Fruit fly (Drosophila melanogaster) Kc167 (cell line): ENCODE data around the gene Hmbs.

Source experiments
- Myc ChIP-seq: fragments of >200 bp; optimal IDR thresholded peaks from 2 replicates; lab custom pipeline; 2017; ENCODE audit warnings: missing external identifiers
- Sin3A ChIP-seq: fragments of >200 bp; optimal IDR thresholded peaks from 2 replicates; lab custom pipeline; 2018; ENCODE audit warnings: missing external identifiers
- h ChIP-seq: fragments of >200 bp; optimal IDR thresholded peaks from 3 replicates; lab custom pipeline; 2018; ENCODE audit warnings: missing external identifiers
- insv ChIP-seq: fragments of >200 bp; optimal IDR thresholded peaks from 3 replicates; lab custom pipeline; 2018; ENCODE audit warnings: missing external identifiers
- psq ChIP-seq: fragments of >200 bp; optimal IDR thresholded peaks from 2 replicates; lab custom pipeline; 2017; ENCODE audit warnings: missing external identifiers
- ttk ChIP-seq: sonication (Bioruptor generic); optimal IDR thresholded peaks from 2 replicates; lab custom pipeline; 2017; ENCODE audit warnings: missing external identifiers

Hmbs gene

dm6 chr3L:1318241-1318640 lies 16.4 kb upstream of the Hmbs start, which contains the start of gene Myo61F:
Gene Myo61F, plus strand, starts transcription at chr3L:1318480.
- TF ChIP-seq psq: no peak
- TF ChIP-seq insv: no peak
- no peak for TF ChIP-seq h (lab: Kevin White, UChicago)
- no peak for TF ChIP-seq Myc
- no peak for TF ChIP-seq ttk (lab: Kevin White, UChicago)
- TF ChIP-seq Sin3A (lab: Kevin White, UChicago): no peak

- TF ChIP-seq ttk (lab: Kevin White, UChicago): no peak
- no peak for TF ChIP-seq h (lab: Kevin White, UChicago)
- no peak for TF ChIP-seq Sin3A (lab: Kevin White, UChicago)
- TF ChIP-seq Myc: no peak
Observed at dm6 chr3L:1319097-1319725, 15.5 kb upstream of the Hmbs start.

- TF ChIP-seq Sin3A (lab: Kevin White, UChicago) (no peak), insv (no peak), h (lab: Kevin White, UChicago) (no peak), Myc (no peak), ttk (lab: Kevin White, UChicago) (no peak), psq (no peak)
Observed at dm6 chr3L:1320230-1320930, 14.3 kb upstream of the Hmbs start.

- no peak for TF ChIP-seq insv
- no peak for TF ChIP-seq h (lab: Kevin White, UChicago)
- no peak for TF ChIP-seq Sin3A (lab: Kevin White, UChicago)
- TF ChIP-seq Myc: no peak
- TF ChIP-seq psq: no peak
- TF ChIP-seq ttk (lab: Kevin White, UChicago): no peak
Observed at dm6 chr3L:1320931-1321556, 13.6 kb upstream of the Hmbs start.

dm6 chr3L:1322159-1322558 lies 12.5 kb upstream of the Hmbs start:
- TF ChIP-seq ttk (lab: Kevin White, UChicago) (no peak), Myc (no peak), psq (no peak), insv (no peak), h (lab: Kevin White, UChicago) (no peak), Sin3A (lab: Kevin White, UChicago) (no peak)

dm6 chr3L:1322706-1323105 lies 12.0 kb upstream of the Hmbs start, which contains the start of gene CG9184:
Gene CG9184, minus strand, starts transcription at chr3L:1322806.
- TF ChIP-seq Myc: no peak
- TF ChIP-seq h (lab: Kevin White, UChicago): no peak
- TF ChIP-seq insv: no peak

- no peak for TF ChIP-seq psq
- TF ChIP-seq Myc: no peak
- no peak for TF ChIP-seq Sin3A (lab: Kevin White, UChicago)
- TF ChIP-seq ttk (lab: Kevin White, UChicago): no peak
- TF ChIP-seq h (lab: Kevin White, UChicago): no peak
- no peak for TF ChIP-seq insv
Observed at dm6 chr3L:1323136-1323535, 11.6 kb upstream of the Hmbs start.

dm6 chr3L:1324818-1325625 lies 9.7 kb upstream of the Hmbs start:
- TF ChIP-seq ttk (lab: Kevin White, UChicago) (no peak), Sin3A (lab: Kevin White, UChicago) (no peak), h (lab: Kevin White, UChicago) (no peak), insv (no peak), Myc (no peak), psq (no peak)

- TF ChIP-seq h (lab: Kevin White, UChicago) (no peak), Sin3A (lab: Kevin White, UChicago) (no peak), ttk (lab: Kevin White, UChicago) (no peak), insv (no peak), Myc (no peak), psq (no peak)
Observed at dm6 chr3L:1325626-1325937, 9.1 kb upstream of the Hmbs start.

dm6 chr3L:1329724-1330123 lies 5.0 kb upstream of the Hmbs start, which contains the start of gene ND-ACP:
Gene ND-ACP, plus strand, starts transcription at chr3L:1329949.
- TF ChIP-seq h (lab: Kevin White, UChicago) (no peak), psq (peak; percentile 70), ttk (lab: Kevin White, UChicago) (no peak)

dm6 chr3L:1330420-1330819 lies 4.3 kb upstream of the Hmbs start:
- no peak for TF ChIP-seq psq
- no peak for TF ChIP-seq insv
- no peak for TF ChIP-seq Sin3A (lab: Kevin White, UChicago)
- no peak for TF ChIP-seq h (lab: Kevin White, UChicago)
- TF ChIP-seq Myc: no peak
- TF ChIP-seq ttk (lab: Kevin White, UChicago): no peak

dm6 chr3L:1331542-1331941 lies 3.1 kb upstream of the Hmbs start, which contains the start of gene msd1:
Gene msd1, plus strand, starts transcription at chr3L:1331744.
- TF ChIP-seq ttk (lab: Kevin White, UChicago) (no peak), h (lab: Kevin White, UChicago) (no peak), Sin3A (lab: Kevin White, UChicago) (no peak), insv (no peak), Myc (no peak), psq (no peak)
